Worm (Caenorhabditis elegans): Measurements from ENCODE around the gene cnd-1.

ce11 chrIII:5228839-5229238 is 15.6 kb downstream of the cnd-1 start:
- TF ChIP-seq pha-4 (tag; optimal IDR thresholded peaks at IDR 0.05): no peak
- TF ChIP-seq elt-2 (tag; optimal IDR thresholded peaks at IDR 0.05): no peak
- no peak for TF ChIP-seq ahr-1 (tag; optimal IDR thresholded peaks at IDR 0.05)
- TF ChIP-seq elt-4 (tag; optimal IDR thresholded peaks at IDR 0.05): no peak
- TF ChIP-seq gmeb-2 (tag; optimal IDR thresholded peaks at IDR 0.05): no peak
- no peak for TF ChIP-seq ceh-24 (tag; optimal IDR thresholded peaks at IDR 0.05)
- TF ChIP-seq tbx-2 (tag; optimal IDR thresholded peaks at IDR 0.05): no peak
- no peak for TF ChIP-seq ceh-2 (tag; optimal IDR thresholded peaks at IDR 0.05)
- no peak for TF ChIP-seq fkh-10 (GFP tag; optimal IDR thresholded peaks at IDR 0.05)
- no peak for TF ChIP-seq pqm-1 (tag; optimal IDR thresholded peaks at IDR 0.05)
- no peak for TF ChIP-seq pha-2 (tag; optimal IDR thresholded peaks at IDR 0.05)

All from whole organism, late embryonic.